Worm (Caenorhabditis elegans) whole organism, L1 larva: ENCODE results near the gene pot-2.

Experiments used
- F16B12.6 ChIP-seq: fragments of 150-350 bp; optimal IDR thresholded peaks from 2 replicates; lab custom pipeline; 2014; ENCODE audit warnings: missing biosample characterization, missing genetic modification characterization
- Y116A8C.19 ChIP-seq: sonication (generic microtip); optimal IDR thresholded peaks from 2 replicates; lab custom pipeline; 2016; ENCODE audit warnings: missing compliant biosample characterization, missing genetic modification characterization, borderline replicate concordance
- aha-1 ChIP-seq: fragments of 150-350 bp; optimal IDR thresholded peaks from 2 replicates; lab custom pipeline; 2014; ENCODE audit warnings: missing biosample characterization, missing genetic modification characterization
- blmp-1 ChIP-seq: fragments of 150-350 bp; optimal IDR thresholded peaks from 2 replicates; lab custom pipeline; 2014; ENCODE audit warnings: missing biosample characterization, missing genetic modification characterization
- ceh-63 ChIP-seq: fragments of 200-800 bp; sonication (Bioruptor generic); optimal IDR thresholded peaks from 2 replicates; lab custom pipeline; 2018; ENCODE audit warnings: mild to moderate bottlenecking, missing genetic modification characterization, missing compliant biosample characterization
- ceh-82 ChIP-seq, 3 experiments: fragments of 150-350 bp in 1 of 3; sonication (generic microtip) in 2 of 3; optimal IDR thresholded peaks; 2 replicates each; lab custom pipeline; 2014 to 2017; ENCODE audit warnings: missing biosample characterization in 3 of 3, missing genetic modification characterization in 3 of 3
- ceh-90 ChIP-seq: sonication (generic microtip); optimal IDR thresholded peaks from 2 replicates; lab custom pipeline; 2016; ENCODE audit warnings: missing genetic modification characterization, missing compliant biosample characterization
- dpl-1 ChIP-seq, 3 experiments: fragments of 150-350 bp in 2 of 3; sonication (generic microtip) in 1 of 3; optimal IDR thresholded peaks; 2 replicates each; lab custom pipeline; 2014 to 2017; ENCODE audit warnings: missing biosample characterization in 3 of 3, missing genetic modification characterization in 3 of 3, missing genetic modification reagents in 3 of 3
- efl-1 ChIP-seq, 4 experiments: fragments of 150-350 bp; optimal IDR thresholded peaks in 3 of 4; peaks in 1 of 4; 1 replicate in 1 of 4; 2 replicates in 3 of 4; lab custom pipeline; 2014; ENCODE audit warnings: missing biosample characterization in 2 of 4, missing genetic modification characterization in 2 of 4, missing genetic modification reagents in 2 of 4
- egl-13 ChIP-seq: sonication (generic microtip); optimal IDR thresholded peaks from 2 replicates; lab custom pipeline; 2016; ENCODE audit warnings: missing genotype, missing genetic modification reagents, missing genetic modification characterization, missing compliant biosample characterization
- egl-27 ChIP-seq, 2 experiments: fragments of 150-350 bp in 1 of 2; sonication (generic microtip); optimal IDR thresholded peaks; 3 replicates each; lab custom pipeline; 2017 to 2018; ENCODE audit warnings: missing biosample characterization in 2 of 2, missing genetic modification characterization in 2 of 2, missing genetic modification reagents in 2 of 2
- ets-5 ChIP-seq: fragments of 200-800 bp; sonication (Bioruptor generic); IDR thresholded peaks from 2 replicates; pipeline ENCODE4 v1.3.6; 2022; ENCODE audit warnings: missing genetic modification characterization, missing compliant biosample characterization
- fkh-10 ChIP-seq: sonication (generic microtip); optimal IDR thresholded peaks from 2 replicates; lab custom pipeline; 2017; ENCODE audit warnings: missing biosample characterization, missing genetic modification reagents, missing genetic modification characterization
- fos-1 ChIP-seq: fragments of 150-350 bp; optimal IDR thresholded peaks from 2 replicates; lab custom pipeline; 2014; ENCODE audit warnings: missing biosample characterization, missing genetic modification characterization
- hlh-4 ChIP-seq: sonication (generic microtip); optimal IDR thresholded peaks from 2 replicates; lab custom pipeline; 2016; ENCODE audit warnings: mild to moderate bottlenecking, missing genetic modification characterization, missing compliant biosample characterization
- hpl-2 ChIP-seq: fragments of 150-350 bp; optimal IDR thresholded peaks from 2 replicates; lab custom pipeline; 2014; ENCODE audit warnings: missing biosample characterization, missing genetic modification reagents, missing genetic modification characterization
- irx-1 ChIP-seq: sonication (generic microtip); optimal IDR thresholded peaks from 2 replicates; lab custom pipeline; 2016; ENCODE audit warnings: missing genetic modification characterization, missing compliant biosample characterization
- isw-1 ChIP-seq: fragments of 200-800 bp; sonication (Bioruptor generic); IDR thresholded peaks from 2 replicates; pipeline ENCODE4 v1.3.6; 2022; ENCODE audit warnings: missing genetic modification characterization, missing compliant biosample characterization
- lin-14 ChIP-seq: fragments of 200-800 bp; sonication (Bioruptor generic); optimal IDR thresholded peaks from 2 replicates; lab custom pipeline; 2018; ENCODE audit warnings: mild to moderate bottlenecking, missing genetic modification characterization, moderate library complexity, missing compliant biosample characterization
- lir-3 ChIP-seq: sonication (generic microtip); optimal IDR thresholded peaks from 2 replicates; lab custom pipeline; 2016; ENCODE audit warnings: mild to moderate bottlenecking, missing genetic modification characterization, moderate library complexity, missing compliant biosample characterization; ENCODE audit not compliant: poor library complexity
- lsy-2 ChIP-seq, 2 experiments: fragments of 150-350 bp; optimal IDR thresholded peaks; 2 replicates each; lab custom pipeline; 2014; ENCODE audit warnings: missing biosample characterization in 2 of 2, missing genetic modification characterization in 2 of 2
- mab-9 ChIP-seq: fragments of 200-800 bp; sonication (Bioruptor generic); IDR thresholded peaks from 2 replicates; pipeline ENCODE4 v1.3.6; 2022; ENCODE audit warnings: missing genetic modification reagents, missing genetic modification characterization, missing compliant biosample characterization
- mef-2 ChIP-seq: fragments of 150-350 bp; optimal IDR thresholded peaks from 2 replicates; lab custom pipeline; 2014; ENCODE audit warnings: missing biosample characterization, missing genetic modification characterization
- nhr-12 ChIP-seq: sonication (generic microtip); optimal IDR thresholded peaks from 2 replicates; lab custom pipeline; 2017; ENCODE audit warnings: missing biosample characterization, missing genetic modification characterization
- nhr-19 ChIP-seq: fragments of 200-800 bp; sonication (Bioruptor generic); conservative IDR thresholded peaks from 2 replicates; pipeline ENCODE4 v1.3.6; 2022; ENCODE audit warnings: missing genetic modification characterization, missing compliant biosample characterization
- nhr-237 ChIP-seq: fragments of 150-350 bp; optimal IDR thresholded peaks from 2 replicates; lab custom pipeline; 2014; ENCODE audit warnings: missing biosample characterization, missing genetic modification characterization
- nhr-28 ChIP-seq: fragments of 150-350 bp; optimal IDR thresholded peaks from 2 replicates; lab custom pipeline; 2014; ENCODE audit warnings: missing biosample characterization, missing genetic modification characterization
- nhr-47 ChIP-seq: sonication (generic microtip); optimal IDR thresholded peaks from 2 replicates; lab custom pipeline; 2016; ENCODE audit warnings: mild to moderate bottlenecking, missing genetic modification characterization, moderate library complexity, missing compliant biosample characterization
- nhr-71 ChIP-seq: sonication (generic microtip); optimal IDR thresholded peaks from 2 replicates; lab custom pipeline; 2016; ENCODE audit warnings: mild to moderate bottlenecking, missing genetic modification characterization, moderate library complexity, missing compliant biosample characterization
- nhr-76 ChIP-seq: sonication (generic microtip); optimal IDR thresholded peaks from 2 replicates; lab custom pipeline; 2017; ENCODE audit warnings: missing biosample characterization, missing genetic modification characterization
- nhr-77 ChIP-seq: fragments of 150-350 bp; optimal IDR thresholded peaks from 2 replicates; lab custom pipeline; 2014; ENCODE audit warnings: missing biosample characterization, missing genetic modification characterization
- nhr-85 ChIP-seq: sonication (generic microtip); peaks from one replicate; lab custom pipeline; 2016; ENCODE audit warnings: missing genetic modification characterization, inconsistent platforms, missing compliant biosample characterization
- pqm-1 ChIP-seq: sonication (generic microtip); optimal IDR thresholded peaks from 3 replicates; lab custom pipeline; 2017; ENCODE audit warnings: missing biosample characterization, missing genetic modification characterization
- skn-1 ChIP-seq: fragments of 150-350 bp; optimal IDR thresholded peaks from 2 replicates; lab custom pipeline; 2014; ENCODE audit warnings: missing biosample characterization, missing genetic modification characterization
- snu-23 ChIP-seq: sonication (generic microtip); optimal IDR thresholded peaks from 2 replicates; lab custom pipeline; 2016; ENCODE audit warnings: missing genetic modification characterization, missing compliant biosample characterization
- sup-37 ChIP-seq: fragments of 200-800 bp; sonication (Bioruptor generic); optimal IDR thresholded peaks from 2 replicates; lab custom pipeline; 2018; ENCODE audit warnings: mild to moderate bottlenecking, missing genetic modification characterization, missing compliant biosample characterization
- swsn-7 ChIP-seq: sonication (generic microtip); optimal IDR thresholded peaks from 2 replicates; lab custom pipeline; 2016; ENCODE audit warnings: missing genetic modification characterization, missing compliant biosample characterization
- tbx-2 ChIP-seq: sonication (generic microtip); optimal IDR thresholded peaks from 2 replicates; lab custom pipeline; 2016; ENCODE audit warnings: missing genetic modification characterization, missing compliant biosample characterization
- unc-130 ChIP-seq: fragments of 150-350 bp; optimal IDR thresholded peaks from 2 replicates; lab custom pipeline; 2017; ENCODE audit warnings: missing biosample characterization, missing genetic modification characterization, inconsistent platforms
- unc-30 ChIP-seq: sonication (generic microtip); optimal IDR thresholded peaks from 2 replicates; lab custom pipeline; 2017; ENCODE audit warnings: missing biosample characterization, missing genetic modification characterization
- unc-86 ChIP-seq: sonication (generic microtip); optimal IDR thresholded peaks from 2 replicates; lab custom pipeline; 2016; ENCODE audit warnings: missing genetic modification characterization, missing compliant biosample characterization
- vab-15 ChIP-seq: sonication (generic microtip); optimal IDR thresholded peaks from 2 replicates; lab custom pipeline; 2017; ENCODE audit warnings: missing genotype, mild to moderate bottlenecking, missing genetic modification characterization, missing compliant biosample characterization
- xbp-1 ChIP-seq: sonication (generic microtip); optimal IDR thresholded peaks from 2 replicates; lab custom pipeline; 2016; ENCODE audit warnings: missing genetic modification characterization, missing compliant biosample characterization

pot-2 gene

DNA sequence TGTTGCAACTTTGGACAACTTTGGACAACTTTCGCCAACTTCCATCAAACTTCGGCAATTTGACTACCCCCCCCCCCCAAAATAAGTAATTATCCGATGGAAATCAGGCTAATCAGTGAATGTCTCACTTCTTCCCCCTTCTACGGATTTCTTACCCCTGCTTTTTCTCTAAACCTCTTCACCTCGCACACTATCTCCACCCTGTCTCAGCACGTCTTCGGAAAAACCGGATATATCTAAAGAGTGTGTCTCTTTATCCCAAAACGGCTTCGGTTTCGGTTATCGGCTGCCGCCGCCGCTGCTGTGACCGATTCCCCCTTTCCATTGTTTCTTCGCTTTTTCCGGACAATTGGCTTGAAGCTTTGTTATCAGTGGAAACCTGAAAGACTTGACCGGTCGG, 43.8 kb downstream of the pot-2 start:
- TF ChIP-seq blmp-1 (peak; percentile 66), ceh-82 (tag; optimal IDR thresholded peaks at IDR 0.05; lab: Kevin White, UChicago) (no peak)

DNA sequence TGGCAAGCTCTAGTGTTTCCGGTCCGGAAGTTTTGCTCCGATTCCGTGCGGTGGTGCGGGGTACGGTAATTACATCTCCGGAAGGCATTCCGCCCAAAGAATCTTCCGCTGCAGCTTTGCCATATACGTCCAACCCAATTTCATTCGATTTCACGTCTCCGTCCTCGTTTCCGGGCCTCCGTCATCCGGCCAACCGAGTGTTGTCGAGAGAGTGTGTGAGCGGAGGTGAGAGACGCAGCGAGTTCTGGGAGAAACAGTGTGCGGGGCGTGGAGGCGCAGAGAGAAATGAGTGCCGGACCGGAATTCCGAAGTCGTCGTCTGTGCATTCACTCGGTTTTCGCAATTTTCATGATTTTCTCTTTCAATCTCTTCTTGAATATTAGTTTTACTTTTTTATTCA, 45.3 kb downstream of the pot-2 start:
- no peak for TF ChIP-seq ceh-90 (tag; lab: Kevin White, UChicago)
- no peak for TF ChIP-seq nhr-76
- peak; percentile 50 for TF ChIP-seq tbx-2 (tag; lab: Kevin White, UChicago)
- peak; percentile 3 for TF ChIP-seq skn-1 (tag; lab: Kevin White, UChicago)
- TF ChIP-seq lsy-2 (tag; optimal IDR thresholded peaks at IDR 0.05; lab: Kevin White, UChicago): peak; percentile 11 to 33
- peak; percentile 48 for TF ChIP-seq nhr-85 (tag; lab: Kevin White, UChicago)
- no peak for TF ChIP-seq ets-5 (GFP tag; lab: Robert Waterston, UW)
- peak; percentile 68 for TF ChIP-seq fkh-10 (GFP tag; lab: Kevin White, UChicago)
- peak; percentile 36 for TF ChIP-seq nhr-47 (tag; lab: Kevin White, UChicago)
- TF ChIP-seq egl-13 (tag; lab: Kevin White, UChicago): peak; percentile 41
- peak; percentile 53 for TF ChIP-seq irx-1 (tag; lab: Kevin White, UChicago)
- peak; percentile 11 for TF ChIP-seq unc-86 (tag; lab: Kevin White, UChicago)
- TF ChIP-seq swsn-7 (tag; lab: Kevin White, UChicago): peak; percentile 22
- TF ChIP-seq nhr-19 (GFP tag; lab: Robert Waterston, UW): no peak
- peak; percentile 32 to 70 for TF ChIP-seq efl-1 (optimal IDR thresholded peaks at IDR 0.05; lab: Kevin White, UChicago)
- TF ChIP-seq efl-1 (GFP tag; optimal IDR thresholded peaks at IDR 0.05 in 1 of 2; lab: Kevin White, UChicago): peak; percentile 9 to 66
- TF ChIP-seq lin-14 (GFP tag; lab: Kevin White, UChicago): peak; percentile 83
- TF ChIP-seq isw-1: peak; percentile 20
- TF ChIP-seq blmp-1: peak; percentile 40
- no peak for TF ChIP-seq unc-130 (tag; lab: Kevin White, UChicago)
- TF ChIP-seq nhr-71: peak; percentile 48
- TF ChIP-seq, all 84 proteins: peak for 15

DNA sequence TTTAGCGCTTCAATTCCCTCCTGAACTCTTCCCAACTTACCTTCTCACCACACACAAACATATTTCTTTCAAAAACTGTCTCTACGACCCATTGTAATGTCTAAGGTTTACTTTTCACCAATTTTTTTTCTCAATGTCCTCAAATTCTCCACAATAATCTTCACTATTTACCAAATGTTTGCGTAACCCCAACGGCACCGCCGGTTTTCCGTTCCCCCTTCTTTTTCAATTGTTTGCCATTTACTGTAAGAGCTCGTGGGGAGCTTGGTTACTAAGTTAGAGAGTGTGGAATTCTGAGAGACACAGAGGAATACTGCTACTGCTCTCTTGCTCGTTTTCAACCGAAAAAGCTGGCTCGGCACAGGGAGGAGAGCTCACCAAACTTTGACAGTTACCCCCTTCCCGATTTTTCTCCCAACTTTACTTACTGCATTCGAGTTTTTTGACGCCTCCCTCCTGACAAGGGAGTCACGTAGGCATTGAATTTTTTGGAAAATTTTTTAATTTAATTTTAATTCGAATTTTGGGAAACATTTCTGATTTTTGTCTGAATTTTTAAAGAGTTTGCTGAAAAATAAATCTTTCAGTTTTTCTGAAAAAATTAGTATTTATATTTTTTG, 46.7 kb downstream of the pot-2 start:
- TF ChIP-seq efl-1 (optimal IDR thresholded peaks at IDR 0.05; lab: Kevin White, UChicago): no peak
- peak in 1 of 2 experiments; percentile 91 for TF ChIP-seq efl-1 (GFP tag; optimal IDR thresholded peaks at IDR 0.05 in 1 of 2; lab: Kevin White, UChicago)
- no peak for TF ChIP-seq mab-9 (GFP tag; lab: Robert Waterston, UW)
- no peak for TF ChIP-seq ceh-63 (GFP tag; lab: Kevin White, UChicago)
- TF ChIP-seq nhr-77: peak; percentile 71
- no peak for TF ChIP-seq aha-1
- TF ChIP-seq tbx-2 (tag; lab: Kevin White, UChicago): no peak
- TF ChIP-seq nhr-28: no peak
- TF ChIP-seq ets-5 (GFP tag; lab: Robert Waterston, UW): no peak
- no peak for TF ChIP-seq egl-27 (tag; optimal IDR thresholded peaks at IDR 0.05; lab: Kevin White, UChicago)
- no peak for TF ChIP-seq nhr-12 (tag; lab: Kevin White, UChicago)
- TF ChIP-seq sup-37 (GFP tag; lab: Kevin White, UChicago): no peak
- TF ChIP-seq vab-15 (tag; lab: Kevin White, UChicago): no peak
- TF ChIP-seq pqm-1 (tag; lab: Kevin White, UChicago): no peak
- TF ChIP-seq lsy-2 (tag; optimal IDR thresholded peaks at IDR 0.05; lab: Kevin White, UChicago): peak in 1 of 2 experiments; percentile 4

DNA sequence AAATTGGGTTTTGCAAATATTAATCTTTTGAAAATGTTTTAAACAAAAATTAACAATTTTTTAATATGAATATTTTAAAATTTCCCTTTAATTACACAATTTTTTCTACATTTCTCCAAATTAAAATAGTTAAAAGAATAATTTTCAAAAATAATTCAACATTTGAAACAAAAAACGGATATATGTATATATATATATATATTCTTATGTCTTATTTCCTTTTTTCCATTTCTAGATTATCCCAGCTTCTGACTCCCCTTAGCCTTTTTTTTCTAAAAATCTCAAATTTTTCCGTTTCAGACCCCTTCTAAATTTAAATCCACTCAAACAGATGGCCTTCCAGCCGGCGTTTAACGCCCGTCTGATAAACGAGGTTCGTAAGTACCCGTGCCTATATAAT, 49.3 kb downstream of the pot-2 start, which contains the start of gene madf-5:
TSS of gene madf-5 (plus strand) at position 301 of the 400 bp plus-strand sequence.
- TF ChIP-seq lir-3 (no peak), snu-23 (GFP tag; lab: Kevin White, UChicago) (no peak), hpl-2 (GFP tag; lab: Kevin White, UChicago) (no peak), nhr-237 (tag; lab: Kevin White, UChicago) (no peak), egl-27 (tag; optimal IDR thresholded peaks at IDR 0.05; lab: Kevin White, UChicago) (no peak), sup-37 (GFP tag; lab: Kevin White, UChicago) (no peak), Y116A8C.19 (tag; lab: Kevin White, UChicago) (no peak), tbx-2 (tag; lab: Kevin White, UChicago) (no peak), nhr-12 (tag; lab: Kevin White, UChicago) (no peak), hlh-4 (no peak), xbp-1 (no peak), nhr-77 (no peak), skn-1 (tag; lab: Kevin White, UChicago) (no peak), F16B12.6 (tag; lab: Kevin White, UChicago) (no peak), dpl-1 (GFP tag; optimal IDR thresholded peaks at IDR 0.05; lab: Kevin White, UChicago) (no peak), nhr-71 (no peak), unc-30 (tag; lab: Kevin White, UChicago) (no peak), efl-1 (optimal IDR thresholded peaks at IDR 0.05; lab: Kevin White, UChicago) (no peak), efl-1 (GFP tag; optimal IDR thresholded peaks at IDR 0.05 in 1 of 2; lab: Kevin White, UChicago) (no peak), fos-1 (tag; lab: Kevin White, UChicago) (no peak), mef-2 (no peak)
